Worm (Caenorhabditis elegans): ENCODE data around the gene C15F1.5.

ce11 chrII:6926054-6926453 lies 44.4 kb downstream of the C15F1.5 start:
- TF ChIP-seq sox-4 (tag; optimal IDR thresholded peaks at IDR 0.05) (no peak), ama-1 (optimal IDR thresholded peaks at IDR 0.05) (no peak), lir-3 (tag; optimal IDR thresholded peaks at IDR 0.05; ENCODE audit: poor library complexity) (no peak), egl-27 (tag; optimal IDR thresholded peaks at IDR 0.05) (no peak), unc-30 (tag; optimal IDR thresholded peaks at IDR 0.05) (no peak), nhr-12 (tag; optimal IDR thresholded peaks at IDR 0.05) (no peak), lin-35 (GFP tag; optimal IDR thresholded peaks at IDR 0.05) (no peak), mdl-1 (tag; optimal IDR thresholded peaks at IDR 0.05) (no peak)

Data from whole organism, L1 larva.